Fruit fly (Drosophila melanogaster) whole organism, wandering third instar larva: Measurements from ENCODE around the gene betaggt-I.
A peak's percentile ranks its signal among the peaks of the same experiment; 100 is the strongest.

Experiments used
- Myc ChIP-seq: fragments of >200 bp; optimal IDR thresholded peaks from 2 replicates; lab custom pipeline; 2017
- Rel ChIP-seq, 2 experiments: fragments of 200-800 bp; sonication (Bioruptor generic) in 1 of 2; optimal IDR thresholded peaks; 2 replicates in 1 of 2; 3 replicates in 1 of 2; lab custom pipeline; 2016 to 2019; ENCODE audit warnings: mild to moderate bottlenecking in 2 of 2, missing biosample characterization in 2 of 2, missing genetic modification characterization in 2 of 2, moderate library complexity in 1 of 2
- brk ChIP-seq: fragments of 200-800 bp; sonication (Bioruptor generic); optimal IDR thresholded peaks from 2 replicates; lab custom pipeline; 2016; ENCODE audit warnings: missing biosample characterization, mild to moderate bottlenecking, missing genetic modification characterization
- foxo ChIP-seq, 2 experiments: fragments of 200-800 bp; sonication (Bioruptor generic); optimal IDR thresholded peaks; 2 replicates in 1 of 2; 3 replicates in 1 of 2; lab custom pipeline; 2016 to 2017; ENCODE audit warnings: missing biosample characterization in 2 of 2, missing genetic modification characterization in 2 of 2
- fru ChIP-seq: fragments of 200-800 bp; sonication (Bioruptor generic); optimal IDR thresholded peaks from 3 replicates; lab custom pipeline; 2016; ENCODE audit warnings: missing biosample characterization, mild to moderate bottlenecking, missing genetic modification characterization
- psq ChIP-seq: fragments of 200-800 bp; sonication (Bioruptor generic); optimal IDR thresholded peaks from 3 replicates; lab custom pipeline; 2017; ENCODE audit warnings: missing biosample characterization, mild to moderate bottlenecking, missing genetic modification characterization, moderate library complexity

DNA sequence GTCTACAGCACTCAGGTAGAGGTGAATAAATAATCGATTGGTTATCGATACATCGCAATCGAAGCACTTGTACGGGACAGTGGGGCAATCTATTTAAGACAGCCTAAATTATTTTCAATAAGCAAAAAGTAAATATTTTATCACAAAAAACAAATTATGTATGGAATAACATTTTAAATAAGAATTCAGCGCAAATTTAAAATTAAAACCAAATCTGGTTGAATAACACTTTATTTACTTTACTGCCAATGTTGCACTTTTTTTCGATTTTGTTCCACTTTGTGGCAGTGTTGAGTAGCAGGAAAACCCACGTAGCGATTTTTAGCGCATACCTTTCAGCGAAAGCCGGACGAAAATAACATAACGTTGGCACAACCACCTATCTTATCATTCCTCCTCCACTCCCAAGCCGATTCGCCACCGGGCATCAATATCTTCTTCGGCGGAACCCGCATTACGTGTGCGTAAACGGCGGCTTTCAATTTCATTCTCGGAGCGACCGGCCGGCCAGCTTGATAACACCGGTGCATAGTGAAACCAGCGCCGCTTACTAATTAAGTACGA is 31.7 kb downstream of the betaggt-I start, which contains the start of the genes Gmd and CG3792:
- peak; percentile 96 for TF ChIP-seq fru (GFP tag; lab: Kevin White, UChicago)
- TF ChIP-seq foxo (GFP tag; optimal IDR thresholded peaks at IDR 0.05; lab: Kevin White, UChicago), result peak; percentile 68 to 97
- TF ChIP-seq Rel (GFP tag; optimal IDR thresholded peaks at IDR 0.05; lab: Kevin White, UChicago), result no peak
- TF ChIP-seq Rel (tag; optimal IDR thresholded peaks at IDR 0.05; lab: Kevin White, UChicago), result peak; percentile 81
- TF ChIP-seq brk (GFP tag; lab: Kevin White, UChicago), result no peak
- TF ChIP-seq Myc (lab: Kevin White, UChicago), result peak; percentile 29
- TF ChIP-seq psq, result peak; percentile 90
